Worm (Caenorhabditis elegans): Measurements from ENCODE around the gene fbxa-166.
A peak's percentile ranks its signal among the peaks of the same experiment; 100 is the strongest.

- no peak for TF ChIP-seq cog-1 (tag; optimal IDR thresholded peaks at IDR 0.05)
- no peak for TF ChIP-seq T22C8.4 (GFP tag; IDR thresholded peaks at IDR 0.05)
- TF ChIP-seq flt-1 (GFP tag; IDR thresholded peaks at IDR 0.05): no peak
- no peak for TF ChIP-seq ztf-23 (GFP tag; IDR thresholded peaks at IDR 0.05)
- no peak for TF ChIP-seq med-1 (GFP tag; optimal IDR thresholded peaks at IDR 0.05; ENCODE audit: insufficient read depth)
- TF ChIP-seq tab-1 (GFP tag; IDR thresholded peaks at IDR 0.05): no peak
- TF ChIP-seq ref-1 (GFP tag; conservative IDR thresholded peaks at IDR 0.05): 0 out of 2 replicates have a peak, but pooled peaks have one; percentile 17
- TF ChIP-seq klf-2 (GFP tag; conservative IDR thresholded peaks at IDR 0.05): no peak
These were observed 44.7 kb upstream of the fbxa-166 start, which contains the start of gene duxl-1 for ce11 chrII:1663516-1663915.
